Fruit fly (Drosophila melanogaster) ovary, adult (tissue): ENCODE measurements around the gene NaPi-III.
"Not testable (repeated sequence)": the region's sequence is repeated elsewhere in the genome, so short reads cannot be mapped to it uniquely, and the experiment has no call there.

Source experiments
- CG17801 ChIP-seq: fragments of 200-800 bp; optimal IDR thresholded peaks from 2 replicates; lab custom pipeline; 2019; ENCODE audit warnings: missing biosample characterization, mild to moderate bottlenecking, missing genetic modification characterization, moderate library complexity; ENCODE audit not compliant: partially characterized antibody

The NaPi-III gene

DNA sequence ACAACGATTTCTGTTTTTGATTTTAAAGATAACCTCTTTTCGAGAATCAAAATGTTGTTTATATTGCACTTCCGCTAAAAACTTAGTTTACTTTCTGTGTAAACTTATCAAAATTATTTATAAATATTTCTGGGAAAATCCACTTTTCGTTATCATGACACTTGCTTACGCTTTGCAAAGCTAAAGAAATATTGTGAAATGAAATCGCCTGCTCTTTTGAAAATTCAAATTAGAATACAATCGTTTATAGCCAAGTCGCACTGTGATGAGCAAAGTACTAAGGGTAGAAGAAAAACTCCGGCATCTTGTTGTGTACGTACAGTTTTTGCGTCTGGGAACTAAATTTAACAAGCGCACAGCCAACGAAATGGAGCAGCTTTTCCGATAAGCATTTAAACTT is 1.3 kb downstream of the NaPi-III start:
- TF ChIP-seq CG17801 (GFP tag; lab: Kevin White, UChicago) = no peak

DNA sequence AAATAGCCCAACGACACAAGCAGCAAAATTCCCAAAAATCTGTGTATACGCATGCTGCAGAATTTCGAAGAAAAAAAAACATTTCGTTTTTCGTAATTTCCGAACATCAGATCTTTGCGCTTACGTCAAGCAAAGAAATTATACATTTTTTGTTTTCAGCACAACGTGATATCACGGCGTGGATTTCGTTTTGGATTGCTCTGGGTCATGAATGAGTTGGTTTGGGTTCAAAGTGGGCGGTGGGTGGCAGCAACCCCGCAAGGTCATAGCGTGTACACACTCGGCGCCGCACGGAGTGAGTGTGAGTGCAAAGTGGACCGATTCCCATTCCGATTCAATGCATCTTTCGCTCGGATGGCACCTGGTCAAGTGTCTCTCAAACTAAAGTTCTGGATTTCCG is 1.7 kb downstream of the NaPi-III start:
- TF ChIP-seq CG17801 (GFP tag; lab: Kevin White, UChicago) = no peak

DNA sequence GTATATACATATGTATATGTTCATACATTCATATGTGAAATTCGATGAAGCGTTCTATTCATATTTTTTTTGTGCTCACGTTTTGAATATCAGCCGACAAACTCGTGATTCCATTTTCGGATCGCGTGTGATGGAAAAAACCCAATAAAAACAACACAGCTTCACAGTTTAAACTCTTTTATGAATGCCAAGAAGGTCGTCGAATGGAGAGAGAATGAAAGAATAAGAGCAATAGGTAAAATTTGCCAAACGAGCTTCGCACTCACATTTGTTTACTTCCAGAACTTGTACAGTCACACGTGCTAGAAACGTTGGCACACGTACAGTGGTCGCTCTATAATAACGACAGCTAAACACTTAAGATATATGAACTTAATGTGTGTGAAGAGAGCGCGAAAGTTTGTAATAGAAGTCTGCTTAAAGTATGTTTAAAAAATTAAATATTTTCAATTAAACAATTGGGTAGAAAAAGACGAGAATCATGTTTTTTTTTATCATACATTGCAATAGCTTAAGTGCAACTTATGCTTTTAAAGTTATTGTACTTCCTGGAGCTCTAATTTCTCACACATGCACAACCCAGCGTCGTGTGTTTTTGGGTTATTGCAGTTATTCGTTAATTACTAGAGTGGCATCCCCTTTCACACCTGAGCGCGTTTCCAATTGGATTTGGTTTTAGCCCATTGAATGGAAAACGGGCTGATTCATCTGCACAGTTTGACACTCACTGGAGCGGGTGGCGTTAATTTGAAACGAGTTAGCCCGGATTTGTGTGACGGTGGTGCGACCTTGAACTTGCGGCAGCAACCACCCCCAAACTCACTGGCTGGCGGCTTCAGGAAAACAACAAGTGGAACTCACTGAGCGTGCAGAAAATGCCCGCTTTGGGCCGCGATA is 2.7 kb downstream of the NaPi-III start:
- TF ChIP-seq CG17801 (GFP tag; lab: Kevin White, UChicago) = peak; percentile 72

- TF ChIP-seq CG17801 (GFP tag; lab: Kevin White, UChicago) = no peak
Measured at dm6 chr3L:11130535-11130934, 7.4 kb downstream of the NaPi-III start, which contains the start of gene nol. Gene nol, plus strand, starts transcription at chr3L:11130835.

dm6 chr3L:11132055-11132454 is 8.9 kb downstream of the NaPi-III start, which contains the start of gene CG32074:
Gene CG32074, minus strand, starts transcription at chr3L:11132322.
- TF ChIP-seq CG17801 (GFP tag; lab: Kevin White, UChicago) = not testable (repeated sequence)

- not testable (repeated sequence) for TF ChIP-seq CG17801 (GFP tag; lab: Kevin White, UChicago)
Measured at dm6 chr3L:11134886-11135285, 11.7 kb downstream of the NaPi-III start, which contains the start of gene CG14143. Gene CG14143, plus strand, starts transcription at chr3L:11134987.

DNA sequence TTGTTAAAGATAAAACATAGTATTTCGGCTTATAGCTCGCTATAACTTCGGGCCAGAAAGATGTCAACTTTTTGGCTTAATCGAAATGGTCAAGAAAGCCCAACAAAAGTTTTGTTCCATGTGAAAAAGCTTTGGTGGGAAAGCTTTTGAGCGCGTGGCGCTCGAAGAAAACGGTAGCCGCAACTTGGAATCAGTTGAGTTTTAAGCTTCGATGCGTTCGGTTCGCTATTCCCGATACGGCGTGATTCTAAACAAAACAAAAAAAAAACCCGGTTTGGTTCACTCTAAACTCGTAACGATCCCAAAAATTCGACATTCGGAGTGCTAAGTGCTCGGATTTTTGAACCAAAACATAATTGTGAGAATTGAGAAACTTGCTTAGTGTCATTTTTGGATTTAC is 12.7 kb downstream of the NaPi-III start, which contains the start of gene IRSp53:
Gene IRSp53 (plus strand): TSS at position 204 of the 400 bp plus-strand sequence.
- TF ChIP-seq CG17801 (GFP tag; lab: Kevin White, UChicago) = no peak

DNA sequence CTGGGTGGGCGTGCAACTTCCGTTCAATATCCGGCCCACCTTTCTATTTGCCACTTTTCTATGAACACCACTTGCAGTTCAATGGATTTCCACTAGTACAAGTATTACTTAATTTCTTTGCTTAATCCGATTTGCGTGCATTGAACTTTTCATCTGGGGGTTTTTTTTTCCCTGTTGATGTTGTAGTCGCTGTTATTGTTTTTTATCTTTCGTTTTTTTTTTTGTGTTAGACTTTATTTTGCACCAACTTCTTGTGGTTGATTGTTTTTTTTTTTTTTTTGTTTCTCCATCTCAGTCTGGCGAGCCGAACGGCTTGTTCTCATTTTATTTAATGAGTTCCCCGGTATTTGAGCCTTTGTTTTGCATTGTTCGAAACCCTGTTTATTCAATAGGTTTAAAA is 13.2 kb downstream of the NaPi-III start:
- no peak for TF ChIP-seq CG17801 (GFP tag; lab: Kevin White, UChicago)

DNA sequence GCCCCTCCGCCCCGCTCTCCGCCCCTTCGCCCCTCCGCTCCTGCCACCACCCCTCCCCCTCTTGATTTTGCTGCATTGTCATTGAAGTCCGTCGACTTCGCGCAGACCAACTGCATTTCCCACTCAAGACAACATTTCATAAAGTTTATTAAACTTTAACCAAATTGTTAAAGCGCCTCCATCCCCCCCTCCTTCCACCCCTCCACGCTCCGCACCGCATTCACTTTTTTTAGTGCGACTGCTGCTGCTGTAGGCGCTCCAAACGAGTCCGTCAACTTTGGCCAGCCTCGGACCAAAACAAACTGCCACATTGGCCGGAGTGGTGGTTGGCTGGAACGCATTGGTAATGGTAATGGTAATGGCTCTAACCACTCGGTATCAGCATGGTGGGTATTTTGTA is 15.7 kb downstream of the NaPi-III start:
- no peak for TF ChIP-seq CG17801 (GFP tag; lab: Kevin White, UChicago)

DNA sequence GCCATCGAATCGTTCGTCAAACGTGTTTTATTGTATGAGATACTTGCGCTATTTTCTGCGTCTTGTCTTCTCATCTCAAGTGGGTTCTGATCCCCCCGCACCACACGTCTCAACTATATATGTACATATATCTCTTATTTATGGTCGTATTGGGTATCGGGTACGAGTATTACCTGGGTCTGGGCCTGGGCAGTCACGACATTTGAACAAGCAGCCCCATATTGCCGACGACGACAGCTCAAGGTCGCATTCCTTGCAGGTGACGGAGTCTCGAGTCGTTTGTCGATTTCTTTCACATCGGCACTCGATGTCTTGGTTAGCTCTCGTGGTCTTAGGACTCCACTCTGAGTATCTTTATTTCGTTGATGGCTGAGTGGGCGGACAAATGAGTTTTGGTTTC is 21.9 kb downstream of the NaPi-III start:
- TF ChIP-seq CG17801 (GFP tag; lab: Kevin White, UChicago) = no peak

DNA sequence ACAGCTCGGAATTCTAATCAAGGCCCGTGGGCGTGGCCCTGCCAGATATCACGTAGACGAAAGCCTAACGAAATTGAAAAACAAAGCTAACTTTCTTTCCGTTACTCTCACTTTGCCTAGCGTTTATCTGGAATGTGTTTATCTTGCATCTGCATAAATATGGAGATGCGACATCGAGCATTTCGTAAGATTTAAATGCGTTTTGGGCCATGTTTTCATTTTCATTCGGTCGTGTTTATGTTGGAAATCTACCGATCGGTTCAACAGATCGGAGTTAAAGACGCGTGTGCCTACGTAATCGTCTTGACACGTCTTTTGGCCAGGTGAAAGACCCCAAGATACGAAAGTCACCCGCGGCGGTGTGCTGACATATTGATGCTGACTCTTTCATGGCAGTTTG is 24.5 kb downstream of the NaPi-III start:
- no peak for TF ChIP-seq CG17801 (GFP tag; lab: Kevin White, UChicago)

DNA sequence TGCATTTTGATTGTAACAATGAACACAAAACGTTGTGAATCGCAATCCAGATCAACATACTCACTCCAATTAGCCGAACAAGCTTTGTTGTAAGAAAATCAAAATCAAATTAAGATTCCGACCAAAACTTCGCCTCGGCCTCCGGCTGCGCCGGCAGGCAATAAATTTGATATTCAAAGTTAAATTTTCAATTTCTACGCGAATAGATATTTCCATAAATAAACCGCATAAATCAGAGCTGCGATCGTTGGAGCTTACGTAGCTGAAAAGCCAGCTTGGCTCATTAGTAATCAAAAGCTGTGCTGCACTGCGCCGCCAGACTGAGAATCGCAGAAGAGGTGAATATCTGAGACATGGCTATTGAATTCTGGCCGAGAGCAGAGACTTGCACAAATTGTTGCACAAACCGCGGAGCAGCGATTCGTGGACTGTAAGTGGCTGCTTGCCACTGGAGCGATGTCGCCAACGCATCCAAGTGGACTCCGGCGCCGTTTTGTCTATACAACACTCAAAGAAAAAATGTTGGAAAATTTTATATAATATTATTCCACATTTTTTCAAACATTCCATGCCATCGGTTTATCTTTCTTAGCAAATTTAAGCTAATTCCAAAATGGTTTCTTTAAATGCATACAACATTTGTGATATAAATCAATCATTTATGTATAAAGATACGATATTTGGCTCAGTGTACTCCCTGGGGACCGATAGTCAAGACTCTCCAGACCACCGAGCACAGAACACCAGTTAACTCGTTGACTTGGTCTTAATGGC is 25.5 kb downstream of the NaPi-III start:
- TF ChIP-seq CG17801 (GFP tag; lab: Kevin White, UChicago) = no peak

DNA sequence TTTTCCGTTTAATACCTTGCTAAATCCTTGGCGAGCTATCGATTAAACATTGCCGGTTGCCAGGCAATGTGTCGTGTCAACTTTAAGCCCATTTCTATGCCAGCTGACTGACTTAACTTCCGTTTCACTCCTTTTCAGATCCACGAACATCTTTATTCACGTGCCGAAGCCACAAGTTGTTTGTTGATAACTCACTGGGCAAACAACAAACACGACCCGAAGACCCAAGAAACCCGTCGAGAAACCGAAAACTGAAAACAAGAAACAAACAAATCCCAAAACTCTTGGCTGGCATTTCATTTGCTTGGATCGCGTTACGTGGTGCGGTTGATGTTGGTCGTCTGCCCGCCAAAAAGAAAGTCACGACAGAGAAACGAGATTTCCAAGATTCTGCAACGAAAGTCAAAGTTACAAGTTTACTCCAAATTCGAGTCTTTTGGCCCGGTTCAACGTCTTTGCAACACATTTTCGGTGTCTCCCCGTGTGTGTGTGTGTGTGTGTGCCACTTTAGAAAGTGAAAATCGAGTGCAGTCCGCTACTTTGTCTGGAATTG is 27.7 kb downstream of the NaPi-III start, which contains the start of gene CG6216:
Gene CG6216 (minus strand): TSS at position 51 of the 553 bp plus-strand sequence.
- TF ChIP-seq CG17801 (GFP tag; lab: Kevin White, UChicago) = no peak

dm6 chr3L:11155380-11155779 is 32.2 kb downstream of the NaPi-III start:
- TF ChIP-seq CG17801 (GFP tag; lab: Kevin White, UChicago) = no peak

dm6 chr3L:11164899-11165298 is 41.8 kb downstream of the NaPi-III start, which contains the start of gene Alg10:
Gene Alg10, plus strand, starts transcription at chr3L:11164971.
- TF ChIP-seq CG17801 (GFP tag; lab: Kevin White, UChicago) = no peak
